Fruit fly (Drosophila melanogaster): Measurements from ENCODE around the gene CrebA.

Gene CrebA

dm6 chr3L:15587445-15588381, 52.5 kb downstream of the CrebA start, which contains the start of gene CG7656 (continued):
- TF ChIP-seq Neu2 (GFP tag; optimal IDR thresholded peaks at IDR 0.05; ENCODE audit: borderline replicate concordance) (no peak), CG31441 (GFP tag; IDR thresholded peaks at IDR 0.05) (no peak), CHES-1-like (GFP tag; optimal IDR thresholded peaks at IDR 0.05) (peak; percentile 89), Pdp1 (GFP tag; optimal IDR thresholded peaks at IDR 0.05) (peak; percentile 64 to 76), CG5953 (GFP tag; IDR thresholded peaks at IDR 0.05) (peak; percentile 63; the same call in 1 of the 2 replicates), Blimp-1 (GFP tag; optimal IDR thresholded peaks at IDR 0.05) (no peak), nerfin-2 (GFP tag; IDR thresholded peaks at IDR 0.05; ENCODE audit: partially characterized antibody) (no peak), ash1 (GFP tag; optimal IDR thresholded peaks at IDR 0.05) (peak; percentile 44), usp (GFP tag; optimal IDR thresholded peaks at IDR 0.05) (no peak), ssp (GFP tag; IDR thresholded peaks at IDR 0.05) (peak; percentile 40), ase (GFP tag; IDR thresholded peaks at IDR 0.05) (peak; percentile 28; the same call in 1 of the 3 replicates), CG8359 (GFP tag; optimal IDR thresholded peaks at IDR 0.05; ENCODE audit: borderline replicate concordance) (no peak), CG11723 (GFP tag; optimal IDR thresholded peaks at IDR 0.05) (peak; percentile 5), CG2116 (GFP tag; optimal IDR thresholded peaks at IDR 0.05) (peak; percentile 51), CG7357 (GFP tag; IDR thresholded peaks at IDR 0.05) (no peak), D (optimal IDR thresholded peaks at IDR 0.05) (no peak), D (GFP tag; optimal IDR thresholded peaks at IDR 0.05) (no peak), CG11696 (GFP tag; IDR thresholded peaks at IDR 0.05) (peak; percentile 94), CG9437 (GFP tag; optimal IDR thresholded peaks at IDR 0.05) (peak; percentile 14), dmrt11E (tag; optimal IDR thresholded peaks at IDR 0.05) (no peak), CG30020 (tag; optimal IDR thresholded peaks at IDR 0.05) (no peak), corto (GFP tag; optimal IDR thresholded peaks at IDR 0.05) (no peak), gsb (GFP tag; IDR thresholded peaks at IDR 0.05) (peak; percentile 32; the same call in 1 of the 2 replicates), Eip74EF (GFP tag; optimal IDR thresholded peaks at IDR 0.05) (no peak), CG11560 (tag; IDR thresholded peaks at IDR 0.05) (no peak), CG7556 (GFP tag; optimal IDR thresholded peaks at IDR 0.05) (no peak), CG13775 (GFP tag; optimal IDR thresholded peaks at IDR 0.05) (peak; percentile 45), run (tag; optimal IDR thresholded peaks at IDR 0.05) (no peak), CG2202 (tag; optimal IDR thresholded peaks at IDR 0.05) (no peak), YL-1 (GFP tag; optimal IDR thresholded peaks at IDR 0.05) (peak; percentile 66), Scr (GFP tag; IDR thresholded peaks at IDR 0.05; ENCODE audit: partially characterized antibody) (peak; percentile 12; the same call in 1 of the 2 replicates), Ada2b (GFP tag; IDR thresholded peaks at IDR 0.05) (peak; percentile 60; the same call in 1 of the 2 replicates), wek (GFP tag; optimal IDR thresholded peaks at IDR 0.05) (peak; percentile 17), CG8765 (GFP tag; IDR thresholded peaks at IDR 0.05) (peak; percentile 23; the same call in 1 of the 2 replicates), sens-2 (GFP tag; IDR thresholded peaks at IDR 0.05) (no peak), Tbp (GFP tag; optimal IDR thresholded peaks at IDR 0.05) (no peak), z (GFP tag; IDR thresholded peaks at IDR 0.05) (no peak), CG16815 (GFP tag; optimal IDR thresholded peaks at IDR 0.05) (peak; percentile 47), pros (GFP tag; optimal IDR thresholded peaks at IDR 0.05) (no peak), CG13624 (GFP tag; optimal IDR thresholded peaks at IDR 0.05) (peak; percentile 74), Sox102F (GFP tag; optimal IDR thresholded peaks at IDR 0.05) (peak; percentile 19), CG13287 (GFP tag; IDR thresholded peaks at IDR 0.05; ENCODE audit: partially characterized antibody) (no peak; the same call in 1 of the 2 replicates), ab (GFP tag; optimal IDR thresholded peaks at IDR 0.05) (peak; percentile 60), CG10565 (GFP tag; optimal IDR thresholded peaks at IDR 0.05) (no peak), Vsx1 (GFP tag; optimal IDR thresholded peaks at IDR 0.05) (no peak), CG3995 (GFP tag; optimal IDR thresholded peaks at IDR 0.05) (peak; percentile 59), Camta (GFP tag; optimal IDR thresholded peaks at IDR 0.05) (peak; percentile 63), unc-4 (GFP tag; IDR thresholded peaks at IDR 0.05; ENCODE audit: partially characterized antibody) (no peak)

All from whole organism, embryonic.